Fruit fly (Drosophila melanogaster) whole organism, prepupa: ENCODE results near the gene CG43092.

Experiments
- CG4318 ChIP-seq: fragments of 200-800 bp; sonication (Bioruptor generic); optimal IDR thresholded peaks from 3 replicates; lab custom pipeline; 2017; ENCODE audit warnings: missing biosample characterization, mild to moderate bottlenecking, missing genetic modification characterization
- CG6792 ChIP-seq: fragments of 200-800 bp; sonication (Bioruptor generic); optimal IDR thresholded peaks from 3 replicates; lab custom pipeline; 2016; ENCODE audit warnings: missing biosample characterization, missing genetic modification characterization
- CG6854 ChIP-seq: fragments of 200-800 bp; sonication (Bioruptor generic); optimal IDR thresholded peaks from 2 replicates; lab custom pipeline; 2017; ENCODE audit warnings: missing biosample characterization, mild to moderate bottlenecking, missing genetic modification characterization
- CG9139 ChIP-seq: fragments of 200-800 bp; sonication (Bioruptor generic); optimal IDR thresholded peaks from 3 replicates; lab custom pipeline; 2017; ENCODE audit warnings: missing biosample characterization, mild to moderate bottlenecking, missing genetic modification characterization
- Lpt ChIP-seq: fragments of 200-800 bp; sonication (Bioruptor generic); optimal IDR thresholded peaks from 3 replicates; lab custom pipeline; 2016; ENCODE audit warnings: missing biosample characterization, missing genetic modification characterization
- fd85E ChIP-seq: fragments of 200-800 bp; sonication (Bioruptor generic); optimal IDR thresholded peaks from 3 replicates; lab custom pipeline; 2016; ENCODE audit warnings: missing biosample characterization, missing genetic modification characterization

dm6 chr3R:22789106-22789505 lies 19.6 kb upstream of the CG43092 start:
- TF ChIP-seq CG9139 (GFP tag; lab: Kevin White, UChicago) (no peak), CG4318 (GFP tag; lab: Kevin White, UChicago) (no peak), CG6792 (GFP tag; lab: Kevin White, UChicago) (no peak), CG6854 (GFP tag; lab: Kevin White, UChicago) (no peak), Lpt (GFP tag; lab: Kevin White, UChicago) (no peak), fd85E (GFP tag; lab: Kevin White, UChicago) (no peak)
